Fruit fly (Drosophila melanogaster) whole organism, embryonic: Measurements from ENCODE around the gene CG43931.
A peak's percentile ranks its signal among the peaks of the same experiment; 100 is the strongest.

ENCODE experiments used
- CG10209 ChIP-seq: fragments of 200-800 bp; sonication (Bioruptor generic); optimal IDR thresholded peaks from 3 replicates; lab custom pipeline; 2017; ENCODE audit warnings: missing biosample characterization, mild to moderate bottlenecking, missing genetic modification characterization, missing genetic modification reagents
- CG11456 ChIP-seq: fragments of 200-800 bp; sonication (Bioruptor generic); IDR thresholded peaks from 3 replicates; pipeline ENCODE4 v1.3.6; 2022; ENCODE audit warnings: missing biosample characterization, missing genetic modification characterization
- CG12104 ChIP-seq: fragments of 200-800 bp; sonication (Bioruptor generic); optimal IDR thresholded peaks from 3 replicates; lab custom pipeline; 2016; ENCODE audit warnings: missing biosample characterization, missing genetic modification characterization
- CG12391 ChIP-seq: fragments of 200-800 bp; sonication (Bioruptor generic); optimal IDR thresholded peaks from 3 replicates; lab custom pipeline; 2018; ENCODE audit warnings: missing biosample characterization, mild to moderate bottlenecking, missing genetic modification characterization, moderate library complexity
- CG12659 ChIP-seq: fragments of 200-800 bp; sonication (Bioruptor generic); optimal IDR thresholded peaks from 3 replicates; lab custom pipeline; 2017; ENCODE audit warnings: mild to moderate bottlenecking, missing biosample characterization, missing genetic modification reagents, missing genetic modification characterization
- CG17328 ChIP-seq: fragments of 200-800 bp; sonication (Bioruptor generic); IDR thresholded peaks from 2 replicates; pipeline ENCODE4 v1.3.6; 2022; ENCODE audit warnings: missing biosample characterization, missing genetic modification characterization
- CG17802 ChIP-seq: fragments of 200-800 bp; sonication (Bioruptor generic); optimal IDR thresholded peaks from 2 replicates; lab custom pipeline; 2018; ENCODE audit warnings: missing biosample characterization, mild to moderate bottlenecking, missing genetic modification characterization, moderate library complexity
- CG18262 ChIP-seq: fragments of 200-800 bp; optimal IDR thresholded peaks from 3 replicates; lab custom pipeline; 2019; ENCODE audit warnings: missing biosample characterization, mild to moderate bottlenecking, missing genetic modification characterization, moderate library complexity
- CG2678 ChIP-seq: fragments of 200-800 bp; sonication (Bioruptor generic); optimal IDR thresholded peaks from 3 replicates; lab custom pipeline; 2019; ENCODE audit warnings: missing biosample characterization, mild to moderate bottlenecking, missing genetic modification characterization, moderate library complexity
- CG2712 ChIP-seq: fragments of 200-800 bp; optimal IDR thresholded peaks from 3 replicates; lab custom pipeline; 2019; ENCODE audit warnings: missing biosample characterization, mild to moderate bottlenecking, missing genetic modification characterization, moderate library complexity
- CG2875 ChIP-seq: fragments of 200-800 bp; sonication (Bioruptor generic); optimal IDR thresholded peaks from 2 replicates; lab custom pipeline; 2017; ENCODE audit warnings: missing biosample characterization, mild to moderate bottlenecking, missing genetic modification characterization, missing genetic modification reagents
- CG32772 ChIP-seq: fragments of 200-800 bp; sonication (Bioruptor generic); IDR thresholded peaks from 2 replicates; pipeline ENCODE4 v1.3.6; 2022; ENCODE audit warnings: missing biosample characterization, missing genetic modification characterization
- CG43689 ChIP-seq: fragments of 200-800 bp; sonication (Bioruptor generic); IDR thresholded peaks from 2 replicates; pipeline ENCODE4 v1.3.6; 2022; ENCODE audit warnings: missing biosample characterization, missing genetic modification characterization
- CG4424 ChIP-seq: fragments of 200-800 bp; sonication (Bioruptor generic); optimal IDR thresholded peaks from 3 replicates; lab custom pipeline; 2016; ENCODE audit warnings: missing biosample characterization, missing genetic modification characterization
- CG4820 ChIP-seq: fragments of 200-800 bp; sonication (Bioruptor generic); optimal IDR thresholded peaks from 3 replicates; lab custom pipeline; 2016; ENCODE audit warnings: missing biosample characterization, missing genetic modification characterization
- CG6683 ChIP-seq: fragments of 200-800 bp; sonication (Bioruptor generic); optimal IDR thresholded peaks from 2 replicates; lab custom pipeline; 2017; ENCODE audit warnings: missing biosample characterization, mild to moderate bottlenecking, missing genetic modification characterization, missing genetic modification reagents
- CG7357 ChIP-seq: fragments of 200-800 bp; sonication (Bioruptor generic); IDR thresholded peaks from 3 replicates; pipeline ENCODE4 v1.3.6; 2022; ENCODE audit warnings: missing biosample characterization, missing genetic modification characterization
- CG7556 ChIP-seq: fragments of 200-800 bp; sonication (Bioruptor generic); optimal IDR thresholded peaks from 2 replicates; lab custom pipeline; 2017; ENCODE audit warnings: missing biosample characterization, mild to moderate bottlenecking, missing genetic modification characterization
- CG7839 ChIP-seq: fragments of 200-800 bp; sonication (Bioruptor generic); optimal IDR thresholded peaks from 3 replicates; lab custom pipeline; 2018; ENCODE audit warnings: missing biosample characterization, mild to moderate bottlenecking, missing genetic modification characterization, moderate library complexity
- Camta ChIP-seq: fragments of 200-800 bp; sonication (Bioruptor generic); optimal IDR thresholded peaks from 2 replicates; lab custom pipeline; 2016; ENCODE audit warnings: missing biosample characterization, missing genetic modification characterization
- Fer1 ChIP-seq: fragments of 200-800 bp; sonication (Bioruptor generic); optimal IDR thresholded peaks from 2 replicates; lab custom pipeline; 2017; ENCODE audit warnings: missing biosample characterization, mild to moderate bottlenecking, missing genetic modification characterization
- Gsc ChIP-seq: fragments of 200-800 bp; sonication (Bioruptor generic); IDR thresholded peaks from 2 replicates; pipeline ENCODE4 v1.3.6; 2022; ENCODE audit warnings: missing biosample characterization, missing genetic modification characterization
- HLH4C ChIP-seq: fragments of 200-800 bp; sonication (Bioruptor generic); IDR thresholded peaks from 3 replicates; pipeline ENCODE4 v1.3.6; 2022; ENCODE audit warnings: missing biosample characterization, missing genetic modification characterization; ENCODE audit not compliant: partially characterized antibody
- Hr3 ChIP-seq: fragments of 200-800 bp; sonication (Bioruptor generic); optimal IDR thresholded peaks from 3 replicates; lab custom pipeline; 2016; ENCODE audit warnings: missing biosample characterization, missing genetic modification characterization
- Oaz ChIP-seq: fragments of 200-800 bp; sonication (Bioruptor generic); IDR thresholded peaks from 2 replicates; pipeline ENCODE4 v1.3.6; 2022; ENCODE audit warnings: missing biosample characterization, missing genetic modification characterization
- Ssrp ChIP-seq: fragments of 200-800 bp; sonication (Bioruptor generic); optimal IDR thresholded peaks from 2 replicates; lab custom pipeline; 2018; ENCODE audit warnings: missing biosample characterization, mild to moderate bottlenecking, missing genetic modification characterization, moderate library complexity
- Trl ChIP-seq, 3 experiments: fragments of >200 bp in 2 of 3; fragments of 200-800 bp in 1 of 3; sonication (Bioruptor generic) in 1 of 3; optimal IDR thresholded peaks; 2 replicates in 1 of 3; 3 replicates in 2 of 3; lab custom pipeline; 2016 to 2017; ENCODE audit warnings: missing biosample characterization in 1 of 3, missing genetic modification characterization in 1 of 3
- bigmax ChIP-seq: fragments of 200-800 bp; sonication (Bioruptor generic); optimal IDR thresholded peaks from 2 replicates; lab custom pipeline; 2018; ENCODE audit warnings: missing biosample characterization, mild to moderate bottlenecking, missing genetic modification characterization
- bsh ChIP-seq, 2 experiments: fragments of 200-800 bp; sonication (Bioruptor generic); optimal IDR thresholded peaks; 2 replicates each; lab custom pipeline; 2017 to 2018; ENCODE audit warnings: mild to moderate bottlenecking in 2 of 2, missing biosample characterization in 2 of 2, missing genetic modification characterization in 2 of 2, moderate library complexity in 1 of 2
- dmrt11E ChIP-seq: fragments of 200-800 bp; sonication (Bioruptor generic); optimal IDR thresholded peaks from 3 replicates; lab custom pipeline; 2018; ENCODE audit warnings: missing biosample characterization, mild to moderate bottlenecking, missing genetic modification characterization, moderate library complexity
- dmrt99B ChIP-seq: fragments of 200-800 bp; sonication (Bioruptor generic); optimal IDR thresholded peaks from 2 replicates; lab custom pipeline; 2018; ENCODE audit warnings: missing biosample characterization, mild to moderate bottlenecking, missing genetic modification characterization, moderate library complexity
- dysf ChIP-seq: fragments of 200-800 bp; sonication (Bioruptor generic); IDR thresholded peaks from 3 replicates; pipeline ENCODE4 v1.3.6; 2022; ENCODE audit warnings: missing biosample characterization, missing genetic modification characterization
- esg ChIP-seq: fragments of 200-800 bp; sonication (Bioruptor generic); conservative IDR thresholded peaks from 2 replicates; pipeline ENCODE4 v1.3.6; 2022; ENCODE audit warnings: missing biosample characterization, missing genetic modification characterization
- fd96Cb ChIP-seq: fragments of 200-800 bp; sonication (Bioruptor generic); optimal IDR thresholded peaks from 2 replicates; lab custom pipeline; 2018; ENCODE audit warnings: missing biosample characterization, mild to moderate bottlenecking, missing genetic modification characterization, moderate library complexity
- hbn ChIP-seq: fragments of 200-800 bp; sonication (Bioruptor generic); IDR thresholded peaks from 2 replicates; pipeline ENCODE4 v1.3.6; 2022; ENCODE audit warnings: missing biosample characterization, missing genetic modification characterization; ENCODE audit not compliant: partially characterized antibody
- lola ChIP-seq, 3 experiments: fragments of >200 bp in 2 of 3; fragments of 200-800 bp in 1 of 3; sonication (Bioruptor generic) in 1 of 3; optimal IDR thresholded peaks; 2 replicates each; lab custom pipeline; 2017 to 2019; ENCODE audit warnings: missing biosample characterization in 3 of 3, missing genetic modification characterization in 3 of 3, mild to moderate bottlenecking in 1 of 3, moderate library complexity in 1 of 3
- nmo ChIP-seq: fragments of 200-800 bp; sonication (Bioruptor generic); optimal IDR thresholded peaks from 2 replicates; lab custom pipeline; 2018; ENCODE audit warnings: missing biosample characterization, mild to moderate bottlenecking, missing genetic modification characterization, moderate library complexity
- onecut ChIP-seq: fragments of 200-800 bp; sonication (Bioruptor generic); IDR thresholded peaks from 2 replicates; pipeline ENCODE4 v1.3.6; 2022; ENCODE audit warnings: missing biosample characterization, missing genetic modification characterization
- org-1 ChIP-seq: fragments of 200-800 bp; sonication (Bioruptor generic); optimal IDR thresholded peaks from 2 replicates; lab custom pipeline; 2017; ENCODE audit warnings: missing biosample characterization, missing genetic modification characterization
- pan ChIP-seq, 4 experiments: fragments of >200 bp in 3 of 4; fragments of 200-800 bp in 1 of 4; sonication (Bioruptor generic) in 1 of 4; optimal IDR thresholded peaks in 3 of 4; IDR thresholded peaks in 1 of 4; 2 replicates each; pipeline versions ENCODE4 v1.3.6 to Lab custom; 2017 to 2022; ENCODE audit warnings: missing biosample characterization in 2 of 4, missing genetic modification characterization in 2 of 4, mixed read lengths in 1 of 4
- phol ChIP-seq: fragments of 200-800 bp; sonication (Bioruptor generic); optimal IDR thresholded peaks from 3 replicates; lab custom pipeline; 2018; ENCODE audit warnings: missing biosample characterization, mild to moderate bottlenecking, missing genetic modification characterization, moderate library complexity
- pros ChIP-seq: fragments of 200-800 bp; sonication (Bioruptor generic); optimal IDR thresholded peaks from 3 replicates; lab custom pipeline; 2019; ENCODE audit warnings: missing biosample characterization, mild to moderate bottlenecking, missing genetic modification characterization, moderate library complexity
- row ChIP-seq: fragments of 200-800 bp; sonication (Bioruptor generic); IDR thresholded peaks from 3 replicates; pipeline ENCODE4 v1.3.6; 2022; ENCODE audit warnings: missing biosample characterization, missing genetic modification characterization
- sens ChIP-seq: fragments of 200-800 bp; sonication (Bioruptor generic); peaks from one replicate; lab custom pipeline; 2016; ENCODE audit warnings: missing biosample characterization, missing genetic modification characterization
- stwl ChIP-seq: fragments of 200-800 bp; sonication (Bioruptor generic); optimal IDR thresholded peaks from 3 replicates; lab custom pipeline; 2018; ENCODE audit warnings: missing biosample characterization, mild to moderate bottlenecking, missing genetic modification characterization, moderate library complexity
- trem ChIP-seq: fragments of 200-800 bp; optimal IDR thresholded peaks from 3 replicates; lab custom pipeline; 2019; ENCODE audit warnings: missing biosample characterization, mild to moderate bottlenecking, missing genetic modification characterization, moderate library complexity
- unpg ChIP-seq: fragments of 200-800 bp; sonication (Bioruptor generic); optimal IDR thresholded peaks from 3 replicates; lab custom pipeline; 2018; ENCODE audit warnings: missing biosample characterization, mild to moderate bottlenecking, missing genetic modification characterization, moderate library complexity
- wdn ChIP-seq: fragments of 200-800 bp; sonication (Bioruptor generic); IDR thresholded peaks from 2 replicates; pipeline ENCODE4 v1.3.6; 2022; ENCODE audit warnings: missing biosample characterization, missing genetic modification characterization
- zf30C ChIP-seq: fragments of 200-800 bp; sonication (Bioruptor generic); optimal IDR thresholded peaks from 3 replicates; lab custom pipeline; 2018; ENCODE audit warnings: missing biosample characterization, mild to moderate bottlenecking, missing genetic modification characterization

The CG43931 gene

DNA sequence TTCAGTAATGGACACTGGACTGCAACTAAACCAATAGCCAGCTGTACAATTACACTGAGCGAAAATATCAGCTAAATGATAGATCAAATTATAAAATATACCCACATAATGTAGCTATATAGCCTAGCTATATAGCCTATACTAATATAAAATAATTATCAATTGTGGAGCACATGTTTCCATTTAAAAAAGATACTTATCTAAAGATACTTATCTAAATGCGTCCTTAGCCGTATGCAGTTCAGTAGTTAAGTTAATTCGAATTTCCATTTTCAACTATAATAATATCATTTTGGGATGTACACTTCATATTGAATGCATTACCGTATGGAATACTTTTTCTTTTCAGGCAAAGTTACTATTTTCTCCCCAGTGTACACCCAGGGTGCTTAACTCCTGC is 21.6 kb downstream of the CG43931 start (continued):
- TF ChIP-seq Gsc (no peak), CG4820 (GFP tag; lab: Kevin White, UChicago) (no peak), CG11456 (GFP tag; lab: Robert Waterston, UW) (no peak), wdn (GFP tag; lab: Robert Waterston, UW) (no peak), dmrt99B (tag; lab: Kevin White, UChicago) (peak; percentile 39), onecut (GFP tag; lab: Robert Waterston, UW) (no peak), trem (tag; lab: Kevin White, UChicago) (peak; percentile 6), phol (tag; lab: Kevin White, UChicago) (peak; percentile 59), CG7556 (GFP tag; lab: Kevin White, UChicago) (peak; percentile 53), esg (GFP tag; lab: Robert Waterston, UW) (no peak), CG12659 (peak; percentile 17), CG32772 (GFP tag; lab: Robert Waterston, UW) (no peak), CG6683 (GFP tag; lab: Kevin White, UChicago) (no peak), Hr3 (GFP tag; lab: Kevin White, UChicago) (peak; percentile 1), sens (GFP tag; lab: Kevin White, UChicago) (peak; percentile 83), org-1 (GFP tag; lab: Kevin White, UChicago) (peak; percentile 36), CG10209 (GFP tag; lab: Kevin White, UChicago) (peak; percentile 8), CG2678 (tag; lab: Kevin White, UChicago) (peak; percentile 30), CG2875 (GFP tag; lab: Kevin White, UChicago) (no peak), Camta (GFP tag; lab: Kevin White, UChicago) (no peak), Trl (optimal IDR thresholded peaks at IDR 0.05; lab: Kevin White, UChicago) (no peak), Trl (GFP tag; optimal IDR thresholded peaks at IDR 0.05; lab: Kevin White, UChicago) (no peak), CG12104 (GFP tag; lab: Kevin White, UChicago) (no peak), fd96Cb (tag; lab: Kevin White, UChicago) (peak; percentile 25), hbn (GFP tag; lab: Robert Waterston, UW) (no peak), HLH4C (no peak), row (GFP tag; lab: Robert Waterston, UW) (peak; percentile 30; the same call in 2 of the 3 replicates), dmrt11E (tag; lab: Kevin White, UChicago) (peak; percentile 54), pan (optimal IDR thresholded peaks at IDR 0.05; lab: Kevin White, UChicago) (no peak), pan (GFP tag; optimal IDR thresholded peaks at IDR 0.05 in 1 of 2, IDR thresholded peaks at IDR 0.05 in 1 of 2) (no peak), stwl (tag; lab: Kevin White, UChicago) (no peak), CG4424 (peak; percentile 8), pros (GFP tag; lab: Kevin White, UChicago) (no peak), CG7839 (tag; lab: Kevin White, UChicago) (peak; percentile 33), bsh (GFP tag; optimal IDR thresholded peaks at IDR 0.05; lab: Kevin White, UChicago) (peak in 1 of 2 experiments; percentile 23), unpg (GFP tag; lab: Kevin White, UChicago) (peak; percentile 36), CG2712 (tag; lab: Kevin White, UChicago) (peak; percentile 49), CG7357 (GFP tag; lab: Robert Waterston, UW) (0 out of 3 replicates have a peak, but pooled peaks have one; percentile 22), CG17802 (tag; lab: Kevin White, UChicago) (no peak), lola (GFP tag; optimal IDR thresholded peaks at IDR 0.05; lab: Kevin White, UChicago) (peak in 1 of 3 experiments; percentile 58), Fer1 (GFP tag; lab: Kevin White, UChicago) (no peak), Ssrp (tag; lab: Kevin White, UChicago) (peak; percentile 16), zf30C (GFP tag; lab: Kevin White, UChicago) (peak; percentile 31), CG43689 (no peak), CG17328 (GFP tag; lab: Robert Waterston, UW) (no peak), Oaz (GFP tag; lab: Robert Waterston, UW) (no peak), nmo (GFP tag; lab: Kevin White, UChicago) (peak; percentile 46), CG12391 (tag; lab: Kevin White, UChicago) (peak; percentile 29), dysf (GFP tag; lab: Robert Waterston, UW) (no peak), CG18262 (peak; percentile 50), bigmax (GFP tag; lab: Kevin White, UChicago) (no peak)
